Fruit fly (Drosophila melanogaster): ENCODE data around the gene Trs33.

dm6 chr3R:15356645-15357431 lies 6.0 kb upstream of the Trs33 start, which contains the start of the genes Atg4b and Hibch:
- TF ChIP-seq h (optimal IDR thresholded peaks at IDR 0.05) (no peak), ttk (optimal IDR thresholded peaks at IDR 0.05) (no peak), Myc (optimal IDR thresholded peaks at IDR 0.05) (no peak), Sin3A (optimal IDR thresholded peaks at IDR 0.05) (no peak)

All from Kc167 (cell line).